Worm (Caenorhabditis elegans) whole organism, L2 larva: Measurements from ENCODE around the gene C44C10.12.

ENCODE experiments used
- C34F6.9 ChIP-seq: fragments of 150-350 bp; optimal IDR thresholded peaks from 2 replicates; lab custom pipeline; 2014; ENCODE audit warnings: missing biosample characterization, missing genetic modification characterization
- F13H6.1 ChIP-seq: sonication (generic microtip); optimal IDR thresholded peaks from 2 replicates; lab custom pipeline; 2016; ENCODE audit warnings: missing genetic modification characterization, missing compliant biosample characterization
- Y55F3AM.14 ChIP-seq: fragments of 200-800 bp; sonication (Bioruptor generic); optimal IDR thresholded peaks from 2 replicates; lab custom pipeline; 2018; ENCODE audit warnings: mild to moderate bottlenecking, missing genetic modification characterization, missing compliant biosample characterization
- alr-1 ChIP-seq: fragments of 150-350 bp; optimal IDR thresholded peaks from 2 replicates; lab custom pipeline; 2014; ENCODE audit warnings: missing biosample characterization, missing genetic modification characterization
- aly-2 ChIP-seq: fragments of 150-350 bp; optimal IDR thresholded peaks from 2 replicates; lab custom pipeline; 2014; ENCODE audit warnings: missing biosample characterization, missing genetic modification characterization
- blmp-1 ChIP-seq: sonication (generic microtip); optimal IDR thresholded peaks from 2 replicates; lab custom pipeline; 2017; ENCODE audit warnings: missing genetic modification characterization, mild to moderate bottlenecking, missing compliant biosample characterization, antibody characterized with exemption, moderate library complexity; ENCODE audit not compliant: insufficient read depth
- crh-2 ChIP-seq: sonication (generic microtip); optimal IDR thresholded peaks from 2 replicates; lab custom pipeline; 2017; ENCODE audit warnings: missing biosample characterization, missing genetic modification characterization
- fos-1 ChIP-seq: fragments of 150-350 bp; optimal IDR thresholded peaks from 2 replicates; lab custom pipeline; 2014; ENCODE audit warnings: missing biosample characterization, missing genetic modification characterization
- gmeb-1 ChIP-seq: fragments of 150-350 bp; optimal IDR thresholded peaks from 2 replicates; lab custom pipeline; 2014; ENCODE audit warnings: missing biosample characterization, missing genetic modification characterization
- lin-11 ChIP-seq: fragments of 150-350 bp; sonication (generic microtip); optimal IDR thresholded peaks from 2 replicates; lab custom pipeline; 2014; ENCODE audit warnings: missing biosample characterization, missing genetic modification characterization, inconsistent platforms, mixed read lengths
- lin-13 ChIP-seq: fragments of 150-350 bp; optimal IDR thresholded peaks from 2 replicates; lab custom pipeline; 2014; ENCODE audit warnings: missing biosample characterization, missing genetic modification reagents, missing genetic modification characterization
- mab-5 ChIP-seq: fragments of 150-350 bp; optimal IDR thresholded peaks from 2 replicates; lab custom pipeline; 2014; ENCODE audit warnings: missing biosample characterization, missing genetic modification characterization
- mdl-1 ChIP-seq, 2 experiments: fragments of 150-350 bp in 1 of 2; sonication (generic microtip) in 1 of 2; optimal IDR thresholded peaks; 2 replicates each; lab custom pipeline; 2017; ENCODE audit warnings: missing biosample characterization in 2 of 2, missing genetic modification characterization in 2 of 2
- nhr-21 ChIP-seq: fragments of 150-350 bp; optimal IDR thresholded peaks from 2 replicates; lab custom pipeline; 2014; ENCODE audit warnings: missing biosample characterization, missing genetic modification characterization
- nhr-23 ChIP-seq: fragments of 150-350 bp; optimal IDR thresholded peaks from 2 replicates; lab custom pipeline; 2014; ENCODE audit warnings: missing biosample characterization, missing genetic modification reagents, missing genetic modification characterization
- nhr-25 ChIP-seq: fragments of 150-350 bp; sonication (generic microtip); optimal IDR thresholded peaks from 3 replicates; lab custom pipeline; 2014; ENCODE audit warnings: missing biosample characterization, missing genetic modification characterization
- sem-4 ChIP-seq: fragments of 150-350 bp; optimal IDR thresholded peaks from 2 replicates; lab custom pipeline; 2014; ENCODE audit warnings: missing biosample characterization, missing genetic modification reagents, missing genetic modification characterization
- skn-1 ChIP-seq: sonication (generic microtip); optimal IDR thresholded peaks from 2 replicates; lab custom pipeline; 2017; ENCODE audit warnings: missing biosample characterization, missing genetic modification characterization
- sma-3 ChIP-seq: sonication (generic microtip); optimal IDR thresholded peaks from 2 replicates; lab custom pipeline; 2016; ENCODE audit warnings: missing genetic modification reagents, missing genetic modification characterization, missing compliant biosample characterization
- sma-9 ChIP-seq, 2 experiments: fragments of 150-350 bp in 1 of 2; sonication (generic microtip) in 1 of 2; optimal IDR thresholded peaks; 2 replicates each; lab custom pipeline; 2014 to 2016; ENCODE audit warnings: missing genetic modification characterization in 2 of 2, mild to moderate bottlenecking in 1 of 2, missing biosample characterization in 1 of 2, missing compliant biosample characterization in 1 of 2, missing genetic modification reagents in 1 of 2, moderate library complexity in 1 of 2
- unc-55 ChIP-seq: fragments of 150-350 bp; sonication (generic microtip); optimal IDR thresholded peaks from 3 replicates; lab custom pipeline; 2014; ENCODE audit warnings: missing biosample characterization, missing genetic modification reagents, missing genetic modification characterization
- unc-62 ChIP-seq: fragments of 150-350 bp; optimal IDR thresholded peaks from 2 replicates; lab custom pipeline; 2014; ENCODE audit warnings: missing biosample characterization, missing genetic modification reagents, missing genetic modification characterization
- ztf-1 ChIP-seq: fragments of 200-800 bp; sonication (Bioruptor generic); conservative IDR thresholded peaks from 2 replicates; pipeline ENCODE4 v1.3.6; 2022; ENCODE audit warnings: missing genetic modification characterization, missing compliant biosample characterization

C44C10.12 gene

ce11 chrX:11737053-11737452, 40.3 kb downstream of the C44C10.12 start, which contains the start of gene D1053.3:
Gene D1053.3, minus strand, starts transcription at chrX:11737153.
- TF ChIP-seq Y55F3AM.14 (GFP tag; lab: Kevin White, UChicago) = no peak

- TF ChIP-seq sma-9 (GFP tag; optimal IDR thresholded peaks at IDR 0.05; lab: Kevin White, UChicago) (peak; percentile 77), sma-9 (tag; optimal IDR thresholded peaks at IDR 0.05; lab: Kevin White, UChicago) (no peak), mdl-1 (tag; optimal IDR thresholded peaks at IDR 0.05; lab: Kevin White, UChicago) (peak; percentile 39 to 50), gmeb-1 (tag; lab: Kevin White, UChicago) (peak; percentile 31), unc-62 (GFP tag; lab: Kevin White, UChicago) (no peak), fos-1 (tag; lab: Kevin White, UChicago) (peak; percentile 90), sem-4 (tag; lab: Kevin White, UChicago) (no peak), crh-2 (tag; lab: Kevin White, UChicago) (peak; percentile 45), F13H6.1 (tag; lab: Kevin White, UChicago) (peak; percentile 39)
- TF ChIP-seq, all 48 proteins: peak for 6
These were observed 41.9 kb downstream of the C44C10.12 start, which contains the start of gene nspa-9 for ce11 chrX:11738602-11739100. Gene nspa-9, plus strand, starts transcription at chrX:11739050.

- no peak for TF ChIP-seq lin-13 (GFP tag; lab: Kevin White, UChicago)
- no peak for TF ChIP-seq C34F6.9 (tag; lab: Kevin White, UChicago)
- TF ChIP-seq F13H6.1 (tag; lab: Kevin White, UChicago) = no peak
- no peak for TF ChIP-seq nhr-25 (tag; lab: Kevin White, UChicago)
- no peak for TF ChIP-seq mab-5 (tag; lab: Kevin White, UChicago)
- no peak for TF ChIP-seq lin-11 (tag; lab: Kevin White, UChicago)
- TF ChIP-seq blmp-1 (tag; lab: Kevin White, UChicago) = no peak
- no peak for TF ChIP-seq crh-2 (tag; lab: Kevin White, UChicago)
- TF ChIP-seq fos-1 (tag; lab: Kevin White, UChicago) = no peak
- no peak for TF ChIP-seq sma-9 (GFP tag; optimal IDR thresholded peaks at IDR 0.05; lab: Kevin White, UChicago)
- TF ChIP-seq sma-9 (tag; optimal IDR thresholded peaks at IDR 0.05; lab: Kevin White, UChicago) = no peak
- no peak for TF ChIP-seq sma-3 (GFP tag; lab: Kevin White, UChicago)
- TF ChIP-seq alr-1 = no peak
- no peak for TF ChIP-seq ztf-1
- no peak for TF ChIP-seq nhr-23 (tag; lab: Kevin White, UChicago)
- no peak for TF ChIP-seq nhr-21 (tag; lab: Kevin White, UChicago)
- TF ChIP-seq skn-1 (tag; lab: Kevin White, UChicago) = no peak
- TF ChIP-seq unc-55 (GFP tag; lab: Kevin White, UChicago) = no peak
These were observed 46.9 kb downstream of the C44C10.12 start for ce11 chrX:11743723-11744122.

- TF ChIP-seq aly-2 (tag; lab: Kevin White, UChicago) = no peak
- no peak for TF ChIP-seq skn-1 (tag; lab: Kevin White, UChicago)
- TF ChIP-seq nhr-23 (tag; lab: Kevin White, UChicago) = no peak
These were observed 49.2 kb downstream of the C44C10.12 start, which contains the start of gene C40H5.2 for ce11 chrX:11745821-11746485. Gene C40H5.2, plus strand, starts transcription at chrX:11746076.
